Fruit fly (Drosophila melanogaster) whole organism, embryonic: ENCODE data around the gene eas.
A peak's percentile ranks its signal among the peaks of the same experiment; 100 is the strongest.

ENCODE experiments used
- Bgb ChIP-seq: fragments of 200-800 bp; sonication (Bioruptor generic); IDR thresholded peaks from 2 replicates; pipeline ENCODE4 v1.3.6; 2022; ENCODE audit warnings: missing biosample characterization, missing genetic modification characterization; ENCODE audit not compliant: partially characterized antibody
- CG1024 ChIP-seq: fragments of 200-800 bp; sonication (Bioruptor generic); IDR thresholded peaks from 2 replicates; pipeline ENCODE4 v1.3.6; 2022; ENCODE audit warnings: missing biosample characterization, missing genetic modification characterization
- CG12659 ChIP-seq: fragments of 200-800 bp; sonication (Bioruptor generic); optimal IDR thresholded peaks from 3 replicates; lab custom pipeline; 2017; ENCODE audit warnings: mild to moderate bottlenecking, missing biosample characterization, missing genetic modification reagents, missing genetic modification characterization
- CG13424 ChIP-seq: fragments of 200-800 bp; sonication (Bioruptor generic); optimal IDR thresholded peaks from 2 replicates; lab custom pipeline; 2019; ENCODE audit warnings: missing biosample characterization, mild to moderate bottlenecking, missing genetic modification characterization, moderate library complexity
- CG16863 ChIP-seq: fragments of 200-800 bp; sonication (Bioruptor generic); optimal IDR thresholded peaks from 3 replicates; lab custom pipeline; 2016; ENCODE audit warnings: missing biosample characterization, missing genetic modification characterization
- CG17912 ChIP-seq: fragments of 200-800 bp; sonication (Bioruptor generic); optimal IDR thresholded peaks from 2 replicates; lab custom pipeline; 2018; ENCODE audit warnings: missing biosample characterization, mild to moderate bottlenecking, missing genetic modification characterization
- CG2116 ChIP-seq: fragments of 200-800 bp; sonication (Bioruptor generic); optimal IDR thresholded peaks from 3 replicates; lab custom pipeline; 2018; ENCODE audit warnings: missing biosample characterization, mild to moderate bottlenecking, missing genetic modification characterization
- CG2202 ChIP-seq: fragments of 200-800 bp; sonication (Bioruptor generic); optimal IDR thresholded peaks from 2 replicates; lab custom pipeline; 2018; ENCODE audit warnings: missing biosample characterization, mild to moderate bottlenecking, missing genetic modification characterization
- CG31224 ChIP-seq: fragments of 200-800 bp; sonication (Bioruptor generic); IDR thresholded peaks from 2 replicates; pipeline ENCODE4 v1.3.6; 2022; ENCODE audit warnings: missing biosample characterization, missing genetic modification characterization
- CG32532 ChIP-seq: fragments of 200-800 bp; sonication (Bioruptor generic); IDR thresholded peaks from 2 replicates; pipeline ENCODE4 v1.3.6; 2022; ENCODE audit warnings: missing biosample characterization, missing genetic modification characterization
- CG5245 ChIP-seq: fragments of 200-800 bp; sonication (Bioruptor generic); optimal IDR thresholded peaks from 3 replicates; lab custom pipeline; 2016; ENCODE audit warnings: missing biosample characterization, missing genetic modification characterization
- CG6689 ChIP-seq: fragments of 200-800 bp; sonication (Bioruptor generic); IDR thresholded peaks from 2 replicates; pipeline ENCODE4 v1.3.6; 2022; ENCODE audit warnings: missing biosample characterization, missing genetic modification characterization
- CG7357 ChIP-seq: fragments of 200-800 bp; sonication (Bioruptor generic); IDR thresholded peaks from 3 replicates; pipeline ENCODE4 v1.3.6; 2022; ENCODE audit warnings: missing biosample characterization, missing genetic modification characterization
- CG8359 ChIP-seq: fragments of 200-800 bp; sonication (Bioruptor generic); optimal IDR thresholded peaks from 2 replicates; lab custom pipeline; 2017; ENCODE audit warnings: missing biosample characterization, mild to moderate bottlenecking, missing genetic modification characterization, borderline replicate concordance
- Dad ChIP-seq: fragments of 200-800 bp; sonication (Bioruptor generic); optimal IDR thresholded peaks from 3 replicates; lab custom pipeline; 2016; ENCODE audit warnings: missing biosample characterization, missing genetic modification characterization
- GATAe ChIP-seq: fragments of 200-800 bp; sonication (Bioruptor generic); conservative IDR thresholded peaks from 2 replicates; pipeline ENCODE4 v1.3.6; 2022; ENCODE audit warnings: missing biosample characterization, missing genetic modification characterization
- Jarid2 ChIP-seq: fragments of 200-800 bp; sonication (Bioruptor generic); optimal IDR thresholded peaks from 3 replicates; lab custom pipeline; 2017; ENCODE audit warnings: mild to moderate bottlenecking, missing biosample characterization, missing genetic modification reagents, missing genetic modification characterization
- Lpt ChIP-seq: fragments of >200 bp; optimal IDR thresholded peaks from 2 replicates; lab custom pipeline; 2018; ENCODE audit warnings: missing biosample characterization, missing genetic modification characterization
- Med ChIP-seq: fragments of 200-800 bp; sonication (Bioruptor generic); peaks from one replicate; lab custom pipeline; 2016; ENCODE audit warnings: missing biosample characterization, missing genetic modification characterization, mild to moderate bottlenecking, inconsistent platforms, moderate library complexity
- NC2α ChIP-seq: fragments of 200-800 bp; sonication (Bioruptor generic); optimal IDR thresholded peaks from 2 replicates; lab custom pipeline; 2016; ENCODE audit warnings: missing biosample characterization, missing genetic modification characterization
- Rfx ChIP-seq: fragments of 200-800 bp; sonication (Bioruptor generic); IDR thresholded peaks from 2 replicates; pipeline ENCODE4 v1.3.6; 2022; ENCODE audit warnings: missing biosample characterization, missing genetic modification characterization
- Stat92E ChIP-seq, 3 experiments: fragments of >200 bp in 2 of 3; fragments of 200-800 bp in 1 of 3; sonication (Bioruptor generic) in 1 of 3; optimal IDR thresholded peaks; 2 replicates each; lab custom pipeline; 2017 to 2019; ENCODE audit warnings: missing biosample characterization in 3 of 3, missing genetic modification characterization in 3 of 3, mild to moderate bottlenecking in 1 of 3, moderate library complexity in 1 of 3
- ac ChIP-seq: fragments of 200-800 bp; sonication (Bioruptor generic); optimal IDR thresholded peaks from 3 replicates; lab custom pipeline; 2017; ENCODE audit warnings: missing biosample characterization, mild to moderate bottlenecking, missing genetic modification characterization
- amos ChIP-seq: fragments of 200-800 bp; sonication (Bioruptor generic); IDR thresholded peaks from 2 replicates; pipeline ENCODE4 v1.3.6; 2022; ENCODE audit warnings: missing biosample characterization, missing genetic modification characterization; ENCODE audit not compliant: partially characterized antibody
- ara ChIP-seq: fragments of 200-800 bp; sonication (Bioruptor generic); IDR thresholded peaks from 2 replicates; pipeline ENCODE4 v1.3.6; 2022; ENCODE audit warnings: missing biosample characterization, missing genetic modification characterization
- ash1 ChIP-seq: fragments of 200-800 bp; sonication (Bioruptor generic); optimal IDR thresholded peaks from 2 replicates; lab custom pipeline; 2018; ENCODE audit warnings: missing biosample characterization, mild to moderate bottlenecking, missing genetic modification characterization
- btn ChIP-seq: fragments of 200-800 bp; sonication (Bioruptor generic); optimal IDR thresholded peaks from 2 replicates; lab custom pipeline; 2016; ENCODE audit warnings: missing biosample characterization, missing genetic modification characterization
- chinmo ChIP-seq: fragments of 200-800 bp; sonication (Bioruptor generic); IDR thresholded peaks from 4 replicates; pipeline ENCODE4 v1.3.6; 2022; ENCODE audit warnings: missing biosample characterization, missing genetic modification characterization; ENCODE audit not compliant: partially characterized antibody
- da ChIP-seq: fragments of 200-800 bp; sonication (Bioruptor generic); optimal IDR thresholded peaks from 2 replicates; lab custom pipeline; 2016; ENCODE audit warnings: missing biosample characterization, missing genetic modification characterization
- danr ChIP-seq: fragments of 200-800 bp; sonication (Bioruptor generic); IDR thresholded peaks from 2 replicates; pipeline ENCODE4 v1.3.6; 2022; ENCODE audit warnings: missing biosample characterization, missing genetic modification characterization
- dpn ChIP-seq, 2 experiments: fragments of 200-800 bp; sonication (Bioruptor generic); optimal IDR thresholded peaks; 3 replicates each; lab custom pipeline; 2016; ENCODE audit warnings: missing biosample characterization in 2 of 2, missing genetic modification characterization in 2 of 2
- eyg ChIP-seq: fragments of 200-800 bp; sonication (Bioruptor generic); optimal IDR thresholded peaks from 3 replicates; lab custom pipeline; 2016; ENCODE audit warnings: missing biosample characterization, missing genetic modification characterization
- fd96Cb ChIP-seq: fragments of 200-800 bp; sonication (Bioruptor generic); optimal IDR thresholded peaks from 2 replicates; lab custom pipeline; 2018; ENCODE audit warnings: missing biosample characterization, mild to moderate bottlenecking, missing genetic modification characterization, moderate library complexity
- gro ChIP-seq: fragments of 200-800 bp; sonication (Bioruptor generic); optimal IDR thresholded peaks from 2 replicates; lab custom pipeline; 2016; ENCODE audit warnings: missing biosample characterization, missing genetic modification characterization
- hbn ChIP-seq: fragments of 200-800 bp; sonication (Bioruptor generic); IDR thresholded peaks from 2 replicates; pipeline ENCODE4 v1.3.6; 2022; ENCODE audit warnings: missing biosample characterization, missing genetic modification characterization; ENCODE audit not compliant: partially characterized antibody
- ind ChIP-seq: fragments of 200-800 bp; sonication (Bioruptor generic); optimal IDR thresholded peaks from 3 replicates; lab custom pipeline; 2016; ENCODE audit warnings: missing biosample characterization, missing genetic modification characterization
- knrl ChIP-seq: fragments of 200-800 bp; sonication (Bioruptor generic); IDR thresholded peaks from 3 replicates; pipeline ENCODE4 v1.3.6; 2022; ENCODE audit warnings: missing biosample characterization, missing genetic modification characterization; ENCODE audit not compliant: partially characterized antibody
- lab ChIP-seq: fragments of 200-800 bp; sonication (Bioruptor generic); optimal IDR thresholded peaks from 3 replicates; lab custom pipeline; 2017; ENCODE audit warnings: missing biosample characterization, missing genetic modification characterization, mild to moderate bottlenecking, moderate library complexity, missing genetic modification reagents
- lov ChIP-seq, 2 experiments: fragments of 200-800 bp in 1 of 2; fragments of >200 bp in 1 of 2; sonication (Bioruptor generic) in 1 of 2; IDR thresholded peaks in 1 of 2; optimal IDR thresholded peaks in 1 of 2; 2 replicates in 1 of 2; 3 replicates in 1 of 2; pipeline versions ENCODE4 v1.3.6 to Lab custom; 2017 to 2022; ENCODE audit warnings: missing biosample characterization in 1 of 2, missing genetic modification characterization in 1 of 2
- mirr ChIP-seq: fragments of 200-800 bp; sonication (Bioruptor generic); optimal IDR thresholded peaks from 3 replicates; lab custom pipeline; 2018; ENCODE audit warnings: missing biosample characterization, mild to moderate bottlenecking, missing genetic modification characterization
- nerfin-1 ChIP-seq: fragments of 200-800 bp; sonication (Bioruptor generic); optimal IDR thresholded peaks from 3 replicates; lab custom pipeline; 2019; ENCODE audit warnings: missing biosample characterization, mild to moderate bottlenecking, missing genetic modification characterization, moderate library complexity
- nerfin-2 ChIP-seq: fragments of 200-800 bp; sonication (Bioruptor generic); IDR thresholded peaks from 2 replicates; pipeline ENCODE4 v1.3.6; 2022; ENCODE audit warnings: missing biosample characterization, missing genetic modification characterization; ENCODE audit not compliant: partially characterized antibody
- otp ChIP-seq: fragments of 200-800 bp; sonication (Bioruptor generic); IDR thresholded peaks from 3 replicates; pipeline ENCODE4, ENCODE4 v1.3.6; 2022; ENCODE audit warnings: missing biosample characterization, missing genetic modification characterization
- p53 ChIP-seq: fragments of 200-800 bp; sonication (Bioruptor generic); optimal IDR thresholded peaks from 2 replicates; lab custom pipeline; 2016; ENCODE audit warnings: missing biosample characterization, missing genetic modification characterization
- ro ChIP-seq: fragments of 200-800 bp; sonication (Bioruptor generic); IDR thresholded peaks from 2 replicates; pipeline ENCODE4 v1.3.6; 2022; ENCODE audit warnings: missing biosample characterization, missing genetic modification characterization
- ssp ChIP-seq: fragments of 200-800 bp; sonication (Bioruptor generic); IDR thresholded peaks from 2 replicates; pipeline ENCODE4 v1.3.6; 2022; ENCODE audit warnings: missing biosample characterization, missing genetic modification characterization
- tin ChIP-seq: fragments of 200-800 bp; sonication (Bioruptor generic); optimal IDR thresholded peaks from 3 replicates; lab custom pipeline; 2016; ENCODE audit warnings: missing biosample characterization, missing genetic modification characterization
- tup ChIP-seq: fragments of 200-800 bp; sonication (Bioruptor generic); optimal IDR thresholded peaks from 2 replicates; lab custom pipeline; 2016; ENCODE audit warnings: missing biosample characterization, mild to moderate bottlenecking, missing genetic modification characterization, moderate library complexity
- usp ChIP-seq: fragments of >200 bp; optimal IDR thresholded peaks from 2 replicates; lab custom pipeline; 2017; ENCODE audit warnings: missing biosample characterization, missing genetic modification characterization
- zfh1 ChIP-seq: fragments of 200-800 bp; sonication (Bioruptor generic); IDR thresholded peaks from 3 replicates; pipeline ENCODE4 v1.3.6; 2022; ENCODE audit warnings: missing biosample characterization, missing genetic modification characterization

Gene eas

DNA sequence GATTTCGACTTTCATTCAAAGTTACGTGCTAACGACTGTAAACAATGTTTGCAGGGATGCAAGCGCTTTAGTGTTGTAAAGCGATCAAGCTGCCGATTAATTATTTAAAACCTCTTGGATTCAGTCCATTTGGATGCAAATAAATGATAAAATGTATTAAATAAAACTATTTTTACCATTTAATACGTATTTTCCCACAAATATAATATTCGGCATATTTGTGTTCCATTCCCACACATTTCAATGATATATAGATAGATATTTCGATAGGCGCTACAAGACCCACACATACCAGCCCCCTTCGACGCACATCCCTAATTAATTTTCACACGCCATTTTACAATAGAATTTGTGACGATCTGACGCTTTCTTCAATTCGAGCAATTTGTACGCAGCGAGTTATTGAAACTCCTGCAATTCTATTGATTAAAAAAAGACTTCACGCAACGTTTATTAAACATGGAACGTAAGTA is 10.4 kb downstream of the eas start, which contains the start of the genes CG32576 and caz (continued):
- TF ChIP-seq danr (no peak), knrl (GFP tag; lab: Robert Waterston, UW) (peak; percentile 79), ara (GFP tag; lab: Robert Waterston, UW) (no peak), eyg (GFP tag; lab: Kevin White, UChicago) (no peak), CG31224 (GFP tag; lab: Robert Waterston, UW) (no peak), CG32532 (peak; percentile 18; the same call in 1 of the 2 replicates), ac (GFP tag; lab: Kevin White, UChicago) (no peak), fd96Cb (tag; lab: Kevin White, UChicago) (no peak), lab (GFP tag; lab: Kevin White, UChicago) (no peak), Lpt (GFP tag; lab: Kevin White, UChicago) (no peak), GATAe (GFP tag; lab: Robert Waterston, UW) (no peak), Dad (GFP tag; lab: Kevin White, UChicago) (no peak), CG2202 (tag; lab: Kevin White, UChicago) (peak; percentile 5), lov (optimal IDR thresholded peaks at IDR 0.05; lab: Kevin White, UChicago) (no peak), lov (GFP tag; IDR thresholded peaks at IDR 0.05; lab: Robert Waterston, UW) (no peak), CG2116 (GFP tag; lab: Kevin White, UChicago) (peak; percentile 95), CG8359 (GFP tag; lab: Kevin White, UChicago) (no peak), CG17912 (no peak), Jarid2 (GFP tag; lab: Kevin White, UChicago) (no peak), tin (GFP tag; lab: Kevin White, UChicago) (peak; percentile 22), CG7357 (no peak), ro (GFP tag; lab: Robert Waterston, UW) (no peak), hbn (GFP tag; lab: Robert Waterston, UW) (peak; percentile 32; the same call in 1 of the 2 replicates), dpn (GFP tag; optimal IDR thresholded peaks at IDR 0.05; lab: Kevin White, UChicago) (peak in 1 of 2 experiments; percentile 43), tup (GFP tag; lab: Kevin White, UChicago) (peak; percentile 9), ind (GFP tag; lab: Kevin White, UChicago) (peak; percentile 29), gro (GFP tag; lab: Kevin White, UChicago) (no peak), CG13424 (peak; percentile 59), mirr (GFP tag; lab: Kevin White, UChicago) (no peak), NC2α (no peak), Med (GFP tag; lab: Kevin White, UChicago) (peak; percentile 48), ssp (no peak), CG5245 (GFP tag; lab: Kevin White, UChicago) (no peak), p53 (GFP tag; lab: Kevin White, UChicago) (no peak), CG12659 (peak; percentile 83), btn (GFP tag; lab: Kevin White, UChicago) (no peak), usp (no peak), ash1 (no peak), amos (GFP tag; lab: Robert Waterston, UW) (peak; percentile 64), da (GFP tag; lab: Kevin White, UChicago) (no peak), CG1024 (GFP tag; lab: Robert Waterston, UW) (no peak), nerfin-2 (no peak), chinmo (GFP tag; lab: Robert Waterston, UW) (no peak), CG16863 (GFP tag; lab: Kevin White, UChicago) (no peak), Bgb (GFP tag; lab: Robert Waterston, UW) (peak; percentile 35), otp (no peak), zfh1 (GFP tag; lab: Robert Waterston, UW) (no peak), Rfx (GFP tag; lab: Robert Waterston, UW) (peak; percentile 30; the same call in 1 of the 2 replicates), CG6689 (GFP tag; lab: Robert Waterston, UW) (0 out of 2 replicates have a peak, but pooled peaks have one; percentile 11), Stat92E (GFP tag; optimal IDR thresholded peaks at IDR 0.05; lab: Kevin White, UChicago) (no peak), nerfin-1 (tag; lab: Kevin White, UChicago) (peak; percentile 35)
